Worm (Caenorhabditis elegans) whole organism, mixed stage, embryonic: Measurements from ENCODE around the gene rml-1.

Experiments
- bed-3 ChIP-seq: fragments of 200-800 bp; sonication (Bioruptor generic); optimal IDR thresholded peaks from 3 replicates; lab custom pipeline; 2018; ENCODE audit warnings: mild to moderate bottlenecking, missing genetic modification characterization, moderate library complexity, missing compliant biosample characterization
- pha-4 ChIP-seq: fragments of 150-350 bp; optimal IDR thresholded peaks from 2 replicates; lab custom pipeline; 2018; ENCODE audit warnings: missing biosample characterization, missing genetic modification reagents, missing genetic modification characterization
- unc-39 ChIP-seq: fragments of 150-350 bp; optimal IDR thresholded peaks from 2 replicates; lab custom pipeline; 2014; ENCODE audit warnings: missing biosample characterization, missing genetic modification characterization

DNA sequence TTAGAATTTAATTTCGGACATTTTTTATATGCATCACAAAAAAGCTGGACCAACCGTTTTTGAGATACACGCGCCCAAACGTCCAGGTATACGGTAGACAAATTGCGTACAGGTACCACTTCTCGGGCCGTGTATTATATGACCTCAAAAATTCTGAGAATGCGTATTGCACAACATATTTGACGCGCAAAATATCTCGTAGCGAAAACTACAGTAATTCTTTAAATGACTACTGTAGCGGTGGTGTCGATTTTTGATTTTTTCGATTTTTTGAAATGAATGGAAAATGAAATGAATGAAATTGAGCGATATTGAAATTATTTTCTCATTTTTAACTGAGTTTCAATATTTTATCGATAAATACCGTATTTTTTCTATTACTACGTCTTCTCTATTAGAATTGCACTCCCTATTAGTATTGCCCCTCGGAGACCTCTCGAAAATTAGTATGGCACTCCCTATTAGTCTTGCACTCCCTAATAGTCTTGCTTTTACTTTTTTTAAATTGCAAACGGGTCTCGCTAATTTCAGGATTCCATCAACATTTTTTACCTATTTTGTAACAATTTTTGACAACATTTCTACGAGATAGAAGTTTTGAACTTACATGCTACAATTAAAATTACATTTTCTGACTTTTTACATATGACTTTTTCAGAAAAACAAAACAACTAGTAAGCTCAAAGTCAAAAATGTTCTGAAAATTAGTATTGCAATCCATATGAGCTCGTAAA lies 11.6 kb upstream of the rml-1 start:
- TF ChIP-seq bed-3, result no peak
- TF ChIP-seq pha-4 (tag; lab: Kevin White, UChicago), result no peak
- no peak for TF ChIP-seq unc-39 (tag; lab: Kevin White, UChicago)
